Worm (Caenorhabditis elegans): Measurements from ENCODE around the gene gar-3.

The gar-3 gene

DNA sequence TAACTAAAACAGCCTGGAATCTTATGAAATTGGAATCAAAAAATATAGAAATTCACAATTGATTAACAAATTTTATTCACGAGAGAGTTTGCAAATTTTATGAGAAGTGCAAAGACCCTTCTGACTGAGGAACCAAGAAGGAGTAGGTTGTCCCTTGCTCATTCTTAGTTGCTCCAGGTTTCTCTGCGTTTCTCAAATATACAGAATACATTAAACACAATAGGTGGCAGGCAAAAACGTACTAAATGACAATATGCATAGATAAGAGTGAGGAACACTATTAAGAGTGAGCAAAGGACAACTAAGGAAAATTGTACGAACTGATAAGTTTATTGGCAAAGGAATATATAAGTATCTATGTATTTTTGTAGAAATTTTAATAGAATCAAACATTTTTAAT, 20.8 kb downstream of the gar-3 start, which contains the start of gene C53A5.9:
C53A5.9 (minus strand) TSS at position 101 of the 400 bp plus-strand sequence.
- TF ChIP-seq mbf-1 (tag; optimal IDR thresholded peaks at IDR 0.05): no peak
- TF ChIP-seq lsy-2 (tag; optimal IDR thresholded peaks at IDR 0.05): no peak

DNA sequence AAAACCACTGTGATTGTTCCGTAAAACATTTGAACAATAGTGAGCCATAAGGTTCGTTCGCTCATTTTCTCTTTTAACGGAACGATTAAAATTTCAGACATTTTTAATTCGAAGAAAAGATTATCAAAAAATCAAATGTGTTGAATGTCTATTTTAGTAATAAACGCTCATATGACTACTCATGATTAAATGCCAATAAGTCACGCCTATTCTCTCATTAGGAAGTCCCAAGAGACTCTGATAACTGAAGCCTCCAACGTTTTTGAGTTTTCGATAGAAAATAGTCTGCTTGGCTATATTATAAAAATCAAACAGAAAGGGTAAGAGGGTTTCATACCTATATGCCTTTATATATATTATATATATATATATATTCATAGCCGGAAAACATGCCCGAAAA, 23.3 kb downstream of the gar-3 start, which contains the start of gene srg-47:
srg-47 (minus strand) TSS at position 101 of the 400 bp plus-strand sequence.
- no peak for TF ChIP-seq skn-1 (tag; optimal IDR thresholded peaks at IDR 0.05)
- TF ChIP-seq mab-5 (tag; optimal IDR thresholded peaks at IDR 0.05): no peak
- TF ChIP-seq unc-55 (GFP tag; optimal IDR thresholded peaks at IDR 0.05): no peak
- TF ChIP-seq elt-1 (tag; optimal IDR thresholded peaks at IDR 0.05): no peak
- TF ChIP-seq crh-2 (tag; optimal IDR thresholded peaks at IDR 0.05): no peak
- TF ChIP-seq nhr-21 (tag; optimal IDR thresholded peaks at IDR 0.05): no peak
- TF ChIP-seq lin-11 (tag; optimal IDR thresholded peaks at IDR 0.05): no peak
- TF ChIP-seq ztf-4 (tag; optimal IDR thresholded peaks at IDR 0.05): no peak
- TF ChIP-seq alr-1 (tag; optimal IDR thresholded peaks at IDR 0.05): no peak
- no peak for TF ChIP-seq nhr-77 (tag; optimal IDR thresholded peaks at IDR 0.05)
- TF ChIP-seq elt-3 (tag; optimal IDR thresholded peaks at IDR 0.05): no peak
- TF ChIP-seq egl-27 (tag; optimal IDR thresholded peaks at IDR 0.05): no peak
- TF ChIP-seq nhr-25 (tag; optimal IDR thresholded peaks at IDR 0.05): no peak
- no peak for TF ChIP-seq lin-13 (GFP tag; optimal IDR thresholded peaks at IDR 0.05)
- no peak for TF ChIP-seq lsy-2 (tag; optimal IDR thresholded peaks at IDR 0.05)
- no peak for TF ChIP-seq sma-3 (GFP tag; optimal IDR thresholded peaks at IDR 0.05)

DNA sequence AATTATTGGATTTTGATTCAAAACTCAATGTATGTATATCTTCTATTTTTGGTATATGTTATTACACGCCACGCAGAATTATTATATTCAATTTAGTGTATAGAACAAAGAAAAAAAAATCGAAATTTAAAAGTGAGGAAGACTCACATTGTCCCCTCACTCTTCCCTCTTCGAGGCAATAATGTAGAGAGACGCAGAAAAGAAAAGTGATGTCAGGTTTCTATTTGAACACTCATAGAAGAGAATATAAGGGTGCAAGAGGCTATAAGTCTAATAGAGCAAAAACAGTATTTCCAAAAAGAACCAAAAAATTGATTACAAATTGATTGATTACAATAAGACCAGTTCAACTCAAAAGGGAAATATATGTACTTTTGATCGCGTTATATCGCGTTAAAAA, 31.0 kb downstream of the gar-3 start:
- no peak for TF ChIP-seq nhr-12 (tag; optimal IDR thresholded peaks at IDR 0.05)
- no peak for TF ChIP-seq ama-1 (optimal IDR thresholded peaks at IDR 0.05)
- no peak for TF ChIP-seq lin-11 (tag; optimal IDR thresholded peaks at IDR 0.05)
- no peak for TF ChIP-seq zag-1 (tag; optimal IDR thresholded peaks at IDR 0.05)
- TF ChIP-seq nhr-77 (tag; optimal IDR thresholded peaks at IDR 0.05): no peak
- no peak for TF ChIP-seq nhr-21 (tag; optimal IDR thresholded peaks at IDR 0.05)
- TF ChIP-seq lsy-2 (tag; optimal IDR thresholded peaks at IDR 0.05): no peak
- TF ChIP-seq lin-13 (GFP tag; optimal IDR thresholded peaks at IDR 0.05): no peak
- TF ChIP-seq nhr-23 (tag; optimal IDR thresholded peaks at IDR 0.05): no peak
- peak; percentile 16 for TF ChIP-seq fos-1 (tag; optimal IDR thresholded peaks at IDR 0.05)
- TF ChIP-seq sem-4 (tag; optimal IDR thresholded peaks at IDR 0.05): no peak
- TF ChIP-seq dmd-4 (tag; optimal IDR thresholded peaks at IDR 0.05): no peak
- peak; percentile 34 for TF ChIP-seq C34F6.9 (tag; optimal IDR thresholded peaks at IDR 0.05)
- TF ChIP-seq nhr-11 (tag; optimal IDR thresholded peaks at IDR 0.05): no peak
- no peak for TF ChIP-seq elt-3 (tag; optimal IDR thresholded peaks at IDR 0.05)

DNA sequence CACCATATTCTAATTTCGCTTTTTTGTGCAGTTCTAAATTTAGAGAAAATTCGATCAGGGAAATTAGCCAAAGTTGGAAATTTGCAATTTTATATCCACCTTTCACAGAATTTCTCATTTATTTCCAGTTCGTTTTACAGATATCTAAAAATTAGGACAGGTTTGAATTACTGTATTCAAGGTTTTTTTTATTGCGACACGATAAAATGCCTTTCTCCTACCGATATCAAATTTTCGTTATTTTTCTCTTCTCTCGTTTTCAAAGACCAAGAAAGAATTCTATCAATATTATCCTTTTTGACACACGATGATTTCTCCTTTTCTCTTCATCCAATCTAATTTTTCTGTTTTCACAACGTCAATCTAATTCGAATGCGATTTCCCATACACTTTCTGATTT, 33.0 kb downstream of the gar-3 start, which contains the start of gene C53A5.13:
C53A5.13 (plus strand) TSS at position 301 of the 400 bp plus-strand sequence.
- no peak for TF ChIP-seq sma-9 (GFP tag; optimal IDR thresholded peaks at IDR 0.05)
- no peak for TF ChIP-seq sma-9 (tag; optimal IDR thresholded peaks at IDR 0.05)
- TF ChIP-seq elt-1 (tag; optimal IDR thresholded peaks at IDR 0.05): no peak
- TF ChIP-seq crh-2 (tag; optimal IDR thresholded peaks at IDR 0.05): no peak
- TF ChIP-seq nhr-77 (tag; optimal IDR thresholded peaks at IDR 0.05): no peak
- TF ChIP-seq nhr-237 (tag; optimal IDR thresholded peaks at IDR 0.05): no peak
- TF ChIP-seq gmeb-1 (tag; optimal IDR thresholded peaks at IDR 0.05): no peak

DNA sequence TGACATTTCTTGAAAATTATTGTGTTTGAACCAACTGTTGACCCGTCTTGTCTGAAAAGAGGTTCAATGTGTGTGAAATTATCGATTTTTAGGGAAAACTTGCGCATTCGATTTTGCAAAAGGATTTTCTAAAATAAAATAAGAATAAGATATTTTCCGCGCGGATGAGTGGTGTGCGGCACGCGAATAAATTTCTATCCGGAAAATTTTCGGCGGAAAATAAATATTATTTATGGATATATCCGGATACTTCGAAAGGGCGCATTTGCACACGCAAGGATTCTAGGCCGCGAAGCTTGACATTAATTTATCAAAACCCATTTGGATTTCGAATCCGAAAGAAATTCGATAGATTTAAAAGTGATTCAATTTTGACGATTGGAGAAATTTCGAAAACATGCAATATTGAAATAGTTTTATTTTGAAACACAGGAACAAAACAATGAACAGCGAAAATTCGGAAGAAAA, 33.7 kb downstream of the gar-3 start, which contains the start of gene rike-1:
rike-1 (minus strand) TSS at position 51 of the 468 bp plus-strand sequence.
- TF ChIP-seq peb-1 (tag; optimal IDR thresholded peaks at IDR 0.05) (no peak), mdl-1 (tag; optimal IDR thresholded peaks at IDR 0.05) (no peak), ama-1 (optimal IDR thresholded peaks at IDR 0.05) (no peak), snpc-4 (tag; optimal IDR thresholded peaks at IDR 0.05) (no peak), C34F6.9 (tag; optimal IDR thresholded peaks at IDR 0.05) (peak; percentile 66), nhr-11 (tag; optimal IDR thresholded peaks at IDR 0.05) (no peak), lsy-2 (tag; optimal IDR thresholded peaks at IDR 0.05) (peak in 1 of 2 experiments; percentile 50), mab-5 (tag; optimal IDR thresholded peaks at IDR 0.05) (no peak), nhr-6 (tag; optimal IDR thresholded peaks at IDR 0.05) (no peak), nhr-25 (tag; optimal IDR thresholded peaks at IDR 0.05) (peak; percentile 2)

All from whole organism, L2 larva.